Worm (Caenorhabditis elegans) whole organism, early embryonic: ENCODE results near the gene irld-14.
A peak's percentile ranks its signal among the peaks of the same experiment; 100 is the strongest.

Experiments used
- B0310.2 ChIP-seq: sonication (generic microtip); optimal IDR thresholded peaks from 2 replicates; lab custom pipeline; 2016; ENCODE audit warnings: mild to moderate bottlenecking, missing genetic modification characterization, missing compliant biosample characterization
- F13C5.2 ChIP-seq: sonication (generic microtip); optimal IDR thresholded peaks from 2 replicates; lab custom pipeline; 2017; ENCODE audit warnings: mild to moderate bottlenecking, missing genetic modification characterization, inconsistent platforms, missing compliant biosample characterization
- aly-1 ChIP-seq: sonication (generic microtip); optimal IDR thresholded peaks from 2 replicates; lab custom pipeline; 2016; ENCODE audit warnings: missing genetic modification characterization, missing compliant biosample characterization
- ama-1 ChIP-seq: fragments of 150-350 bp; optimal IDR thresholded peaks from 2 replicates; lab custom pipeline; 2014
- ceh-13 ChIP-seq: fragments of 200-800 bp; sonication (Bioruptor generic); optimal IDR thresholded peaks from 2 replicates; lab custom pipeline; 2018; ENCODE audit warnings: mild to moderate bottlenecking, missing genetic modification characterization, missing compliant biosample characterization
- ceh-36 ChIP-seq: sonication (generic microtip); optimal IDR thresholded peaks from 2 replicates; lab custom pipeline; 2016; ENCODE audit warnings: missing genetic modification characterization, inconsistent platforms, missing compliant biosample characterization
- ets-7 ChIP-seq: sonication (generic microtip); optimal IDR thresholded peaks from 2 replicates; lab custom pipeline; 2016; ENCODE audit warnings: missing genotype, missing genetic modification characterization, missing compliant biosample characterization
- flt-1 ChIP-seq: fragments of 200-800 bp; sonication (Bioruptor generic); IDR thresholded peaks from 2 replicates; pipeline ENCODE4 v1.3.6; 2022; ENCODE audit warnings: missing genetic modification characterization, missing compliant biosample characterization
- hmbx-1 ChIP-seq: sonication (generic microtip); optimal IDR thresholded peaks from 2 replicates; lab custom pipeline; 2016; ENCODE audit warnings: mild to moderate bottlenecking, missing genetic modification characterization, missing compliant biosample characterization
- hmg-4 ChIP-seq: fragments of 200-800 bp; sonication (Bioruptor generic); optimal IDR thresholded peaks from 2 replicates; lab custom pipeline; 2018; ENCODE audit warnings: mild to moderate bottlenecking, missing genetic modification characterization, missing compliant biosample characterization
- hnd-1 ChIP-seq: sonication (generic microtip); optimal IDR thresholded peaks from 2 replicates; lab custom pipeline; 2016; ENCODE audit warnings: missing genetic modification characterization, missing compliant biosample characterization
- pes-1 ChIP-seq: fragments of 200-800 bp; sonication (Bioruptor generic); IDR thresholded peaks from 2 replicates; pipeline ENCODE4 v1.3.6; 2022; ENCODE audit warnings: missing genetic modification reagents, missing genetic modification characterization, missing compliant biosample characterization
- scrt-1 ChIP-seq: fragments of 200-800 bp; sonication (Bioruptor generic); IDR thresholded peaks from 2 replicates; pipeline ENCODE4 v1.3.6; 2022; ENCODE audit warnings: missing genetic modification characterization, missing compliant biosample characterization
- sea-1 ChIP-seq: fragments of 200-800 bp; sonication (Bioruptor generic); conservative IDR thresholded peaks from 2 replicates; pipeline ENCODE4 v1.3.6; 2022; ENCODE audit warnings: missing genetic modification characterization, missing compliant biosample characterization
- tbx-11 ChIP-seq: fragments of 200-800 bp; sonication (Bioruptor generic); IDR thresholded peaks from 2 replicates; pipeline ENCODE4 v1.3.6; 2022; ENCODE audit warnings: missing genetic modification characterization, missing compliant biosample characterization
- tbx-37 ChIP-seq: fragments of 200-800 bp; sonication (Bioruptor generic); conservative IDR thresholded peaks from 2 replicates; pipeline ENCODE4 v1.3.6; 2022; ENCODE audit warnings: missing genetic modification reagents, missing genetic modification characterization, missing compliant biosample characterization
- tra-4 ChIP-seq: sonication (generic microtip); optimal IDR thresholded peaks from 2 replicates; lab custom pipeline; 2017; ENCODE audit warnings: missing genetic modification characterization, missing compliant biosample characterization

The irld-14 gene

ce11 chrV:15014164-15014563 is 17.8 kb downstream of the irld-14 start, which contains the start of gene obr-2:
Gene obr-2, minus strand, starts transcription at chrV:15014264.
- TF ChIP-seq hmbx-1 (tag; lab: Kevin White, UChicago) (no peak), ets-7 (no peak), pes-1 (GFP tag; lab: Robert Waterston, UW) (no peak), F13C5.2 (tag; lab: Kevin White, UChicago) (no peak), aly-1 (tag; lab: Kevin White, UChicago) (no peak), ceh-36 (tag; lab: Kevin White, UChicago) (no peak), scrt-1 (no peak), tbx-11 (no peak), tra-4 (tag; lab: Kevin White, UChicago) (no peak), flt-1 (GFP tag; lab: Robert Waterston, UW) (no peak), ama-1 (lab: Kevin White, UChicago) (no peak), hmg-4 (GFP tag; lab: Kevin White, UChicago) (no peak), B0310.2 (tag; lab: Kevin White, UChicago) (no peak), tbx-37 (GFP tag; lab: Robert Waterston, UW) (no peak), ceh-13 (GFP tag; lab: Kevin White, UChicago) (no peak)

ce11 chrV:15015799-15016198 is 19.5 kb downstream of the irld-14 start:
- TF ChIP-seq B0310.2 (tag; lab: Kevin White, UChicago): no peak
- TF ChIP-seq pes-1 (GFP tag; lab: Robert Waterston, UW): no peak
- TF ChIP-seq ceh-13 (GFP tag; lab: Kevin White, UChicago): no peak
- no peak for TF ChIP-seq ets-7

ce11 chrV:15016795-15017429 is 20.6 kb downstream of the irld-14 start:
- no peak for TF ChIP-seq aly-1 (tag; lab: Kevin White, UChicago)

- TF ChIP-seq tbx-11 (no peak), sea-1 (GFP tag; lab: Robert Waterston, UW) (no peak), ceh-36 (tag; lab: Kevin White, UChicago) (no peak), tra-4 (tag; lab: Kevin White, UChicago) (no peak), aly-1 (tag; lab: Kevin White, UChicago) (no peak), ets-7 (no peak)
These were observed 23.9 kb downstream of the irld-14 start, which contains the start of gene F14H8.2 for ce11 chrV:15020229-15020628. Gene F14H8.2, minus strand, starts transcription at chrV:15020329.

ce11 chrV:15020732-15021131 is 24.4 kb downstream of the irld-14 start, which contains the start of gene F14H8.5:
Gene F14H8.5, plus strand, starts transcription at chrV:15021032.
- no peak for TF ChIP-seq ets-7
- TF ChIP-seq tra-4 (tag; lab: Kevin White, UChicago): no peak
- TF ChIP-seq F13C5.2 (tag; lab: Kevin White, UChicago): no peak
- no peak for TF ChIP-seq ceh-36 (tag; lab: Kevin White, UChicago)
- no peak for TF ChIP-seq tbx-37 (GFP tag; lab: Robert Waterston, UW)
- TF ChIP-seq flt-1 (GFP tag; lab: Robert Waterston, UW): no peak
- TF ChIP-seq scrt-1: no peak
- TF ChIP-seq hmg-4 (GFP tag; lab: Kevin White, UChicago): no peak
- TF ChIP-seq sea-1 (GFP tag; lab: Robert Waterston, UW): no peak
- no peak for TF ChIP-seq hnd-1 (tag; lab: Kevin White, UChicago)
- no peak for TF ChIP-seq hmbx-1 (tag; lab: Kevin White, UChicago)
- no peak for TF ChIP-seq ama-1 (lab: Kevin White, UChicago)
- no peak for TF ChIP-seq pes-1 (GFP tag; lab: Robert Waterston, UW)
- TF ChIP-seq B0310.2 (tag; lab: Kevin White, UChicago): no peak
- TF ChIP-seq tbx-11: no peak
- no peak for TF ChIP-seq ceh-13 (GFP tag; lab: Kevin White, UChicago)
- no peak for TF ChIP-seq aly-1 (tag; lab: Kevin White, UChicago)

ce11 chrV:15023544-15023943 is 27.2 kb downstream of the irld-14 start, which contains the start of gene F14H8.4:
Gene F14H8.4, plus strand, starts transcription at chrV:15023844.
- TF ChIP-seq ama-1 (lab: Kevin White, UChicago) (no peak), ets-7 (no peak), ceh-13 (GFP tag; lab: Kevin White, UChicago) (no peak), tbx-11 (no peak), aly-1 (tag; lab: Kevin White, UChicago) (no peak), tbx-37 (GFP tag; lab: Robert Waterston, UW) (no peak), F13C5.2 (tag; lab: Kevin White, UChicago) (no peak), flt-1 (GFP tag; lab: Robert Waterston, UW) (no peak), tra-4 (tag; lab: Kevin White, UChicago) (no peak), B0310.2 (tag; lab: Kevin White, UChicago) (no peak), hnd-1 (tag; lab: Kevin White, UChicago) (no peak), hmbx-1 (tag; lab: Kevin White, UChicago) (no peak), ceh-36 (tag; lab: Kevin White, UChicago) (no peak), pes-1 (GFP tag; lab: Robert Waterston, UW) (no peak), sea-1 (GFP tag; lab: Robert Waterston, UW) (no peak), scrt-1 (no peak), hmg-4 (GFP tag; lab: Kevin White, UChicago) (no peak)

ce11 chrV:15028896-15029519 is 32.7 kb downstream of the irld-14 start, which contains the start of gene F14H8.8:
Gene F14H8.8, plus strand, starts transcription at chrV:15029469.
- no peak for TF ChIP-seq ama-1 (lab: Kevin White, UChicago)
- TF ChIP-seq hmg-4 (GFP tag; lab: Kevin White, UChicago): peak; percentile 12
- peak; percentile 2 for TF ChIP-seq ceh-36 (tag; lab: Kevin White, UChicago)
